Worm (Caenorhabditis elegans) whole organism, early embryonic: ENCODE data around the gene gop-1.

ENCODE experiments used
- B0310.2 ChIP-seq: sonication (generic microtip); optimal IDR thresholded peaks from 2 replicates; lab custom pipeline; 2016; ENCODE audit warnings: mild to moderate bottlenecking, missing genetic modification characterization, missing compliant biosample characterization
- F13C5.2 ChIP-seq: sonication (generic microtip); optimal IDR thresholded peaks from 2 replicates; lab custom pipeline; 2017; ENCODE audit warnings: mild to moderate bottlenecking, missing genetic modification characterization, inconsistent platforms, missing compliant biosample characterization
- aly-1 ChIP-seq: sonication (generic microtip); optimal IDR thresholded peaks from 2 replicates; lab custom pipeline; 2016; ENCODE audit warnings: missing genetic modification characterization, missing compliant biosample characterization
- ama-1 ChIP-seq: fragments of 150-350 bp; optimal IDR thresholded peaks from 2 replicates; lab custom pipeline; 2014
- ceh-13 ChIP-seq: fragments of 200-800 bp; sonication (Bioruptor generic); optimal IDR thresholded peaks from 2 replicates; lab custom pipeline; 2018; ENCODE audit warnings: mild to moderate bottlenecking, missing genetic modification characterization, missing compliant biosample characterization
- ceh-36 ChIP-seq: sonication (generic microtip); optimal IDR thresholded peaks from 2 replicates; lab custom pipeline; 2016; ENCODE audit warnings: missing genetic modification characterization, inconsistent platforms, missing compliant biosample characterization
- ets-7 ChIP-seq: sonication (generic microtip); optimal IDR thresholded peaks from 2 replicates; lab custom pipeline; 2016; ENCODE audit warnings: missing genotype, missing genetic modification characterization, missing compliant biosample characterization
- flt-1 ChIP-seq: fragments of 200-800 bp; sonication (Bioruptor generic); IDR thresholded peaks from 2 replicates; pipeline ENCODE4 v1.3.6; 2022; ENCODE audit warnings: missing genetic modification characterization, missing compliant biosample characterization
- hmbx-1 ChIP-seq: sonication (generic microtip); optimal IDR thresholded peaks from 2 replicates; lab custom pipeline; 2016; ENCODE audit warnings: mild to moderate bottlenecking, missing genetic modification characterization, missing compliant biosample characterization
- hmg-4 ChIP-seq: fragments of 200-800 bp; sonication (Bioruptor generic); optimal IDR thresholded peaks from 2 replicates; lab custom pipeline; 2018; ENCODE audit warnings: mild to moderate bottlenecking, missing genetic modification characterization, missing compliant biosample characterization
- hnd-1 ChIP-seq: sonication (generic microtip); optimal IDR thresholded peaks from 2 replicates; lab custom pipeline; 2016; ENCODE audit warnings: missing genetic modification characterization, missing compliant biosample characterization
- pes-1 ChIP-seq: fragments of 200-800 bp; sonication (Bioruptor generic); IDR thresholded peaks from 2 replicates; pipeline ENCODE4 v1.3.6; 2022; ENCODE audit warnings: missing genetic modification reagents, missing genetic modification characterization, missing compliant biosample characterization
- scrt-1 ChIP-seq: fragments of 200-800 bp; sonication (Bioruptor generic); IDR thresholded peaks from 2 replicates; pipeline ENCODE4 v1.3.6; 2022; ENCODE audit warnings: missing genetic modification characterization, missing compliant biosample characterization
- sea-1 ChIP-seq: fragments of 200-800 bp; sonication (Bioruptor generic); conservative IDR thresholded peaks from 2 replicates; pipeline ENCODE4 v1.3.6; 2022; ENCODE audit warnings: missing genetic modification characterization, missing compliant biosample characterization
- tbx-11 ChIP-seq: fragments of 200-800 bp; sonication (Bioruptor generic); IDR thresholded peaks from 2 replicates; pipeline ENCODE4 v1.3.6; 2022; ENCODE audit warnings: missing genetic modification characterization, missing compliant biosample characterization
- tbx-37 ChIP-seq: fragments of 200-800 bp; sonication (Bioruptor generic); conservative IDR thresholded peaks from 2 replicates; pipeline ENCODE4 v1.3.6; 2022; ENCODE audit warnings: missing genetic modification reagents, missing genetic modification characterization, missing compliant biosample characterization
- tra-4 ChIP-seq: sonication (generic microtip); optimal IDR thresholded peaks from 2 replicates; lab custom pipeline; 2017; ENCODE audit warnings: missing genetic modification characterization, missing compliant biosample characterization

Gene gop-1

DNA sequence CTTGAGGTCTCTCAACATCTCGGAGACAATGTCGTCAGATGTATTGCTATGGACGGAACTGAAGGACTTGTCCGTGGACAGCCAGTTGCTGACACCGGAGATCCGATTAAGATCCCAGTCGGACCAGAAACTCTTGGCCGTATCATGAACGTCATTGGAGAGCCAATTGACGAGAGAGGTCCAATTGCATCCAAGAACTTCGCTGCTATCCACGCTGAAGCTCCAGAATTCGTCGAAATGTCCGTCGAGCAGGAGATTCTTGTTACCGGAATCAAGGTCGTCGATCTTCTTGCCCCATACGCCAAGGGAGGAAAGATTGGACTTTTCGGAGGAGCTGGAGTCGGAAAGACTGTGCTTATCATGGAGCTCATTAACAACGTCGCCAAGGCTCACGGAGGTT is 25.4 kb upstream of the gop-1 start:
- no peak for TF ChIP-seq hmg-4 (GFP tag; lab: Kevin White, UChicago)
- no peak for TF ChIP-seq tbx-37 (GFP tag; lab: Robert Waterston, UW)
- no peak for TF ChIP-seq F13C5.2 (tag; lab: Kevin White, UChicago)
- TF ChIP-seq flt-1 (GFP tag; lab: Robert Waterston, UW): no peak
- TF ChIP-seq pes-1 (GFP tag; lab: Robert Waterston, UW): no peak
- TF ChIP-seq tbx-11 (GFP tag; lab: Robert Waterston, UW): no peak
- TF ChIP-seq aly-1 (tag; lab: Kevin White, UChicago): no peak
- no peak for TF ChIP-seq B0310.2 (tag; lab: Kevin White, UChicago)
- TF ChIP-seq ceh-36 (tag; lab: Kevin White, UChicago): no peak
- TF ChIP-seq sea-1 (GFP tag; lab: Robert Waterston, UW): no peak
- TF ChIP-seq scrt-1 (GFP tag; lab: Robert Waterston, UW): no peak
- TF ChIP-seq tra-4 (tag; lab: Kevin White, UChicago): no peak
- TF ChIP-seq hnd-1 (tag; lab: Kevin White, UChicago): no peak
- no peak for TF ChIP-seq ceh-13 (GFP tag; lab: Kevin White, UChicago)
- TF ChIP-seq ets-7 (tag; lab: Kevin White, UChicago): no peak
- no peak for TF ChIP-seq hmbx-1 (tag; lab: Kevin White, UChicago)
- no peak for TF ChIP-seq ama-1 (lab: Kevin White, UChicago)

DNA sequence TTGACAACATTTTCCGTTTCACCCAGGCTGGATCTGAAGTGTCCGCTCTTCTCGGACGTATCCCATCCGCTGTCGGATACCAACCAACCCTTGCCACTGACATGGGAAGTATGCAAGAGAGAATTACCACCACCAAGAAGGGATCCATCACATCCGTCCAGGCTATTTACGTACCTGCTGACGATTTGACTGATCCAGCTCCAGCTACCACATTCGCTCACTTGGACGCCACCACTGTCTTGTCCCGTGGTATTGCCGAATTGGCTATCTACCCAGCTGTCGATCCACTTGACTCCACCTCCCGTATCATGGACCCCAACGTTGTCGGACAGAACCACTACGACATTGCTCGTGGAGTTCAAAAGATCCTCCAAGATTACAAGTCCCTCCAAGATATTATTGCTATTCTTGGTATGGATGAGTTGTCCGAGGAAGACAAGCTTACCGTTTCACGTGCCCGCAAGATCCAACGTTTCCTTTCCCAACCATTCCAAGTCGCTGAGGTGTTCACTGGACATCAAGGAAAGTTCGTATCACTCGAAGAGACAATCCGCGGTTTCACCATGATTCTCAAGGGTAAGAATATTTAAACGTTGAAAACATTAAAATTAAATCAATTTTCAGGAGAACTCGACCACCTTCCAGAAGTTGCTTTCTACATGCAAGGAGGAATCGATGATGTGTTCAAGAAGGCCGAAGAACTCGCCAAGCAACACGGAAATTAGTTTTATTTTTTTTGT is 24.6 kb upstream of the gop-1 start:
- TF ChIP-seq hmg-4 (GFP tag; lab: Kevin White, UChicago): no peak
- no peak for TF ChIP-seq ets-7 (tag; lab: Kevin White, UChicago)
- TF ChIP-seq tra-4 (tag; lab: Kevin White, UChicago): no peak
- no peak for TF ChIP-seq scrt-1 (GFP tag; lab: Robert Waterston, UW)
- TF ChIP-seq hnd-1 (tag; lab: Kevin White, UChicago): no peak
- TF ChIP-seq flt-1 (GFP tag; lab: Robert Waterston, UW): no peak
- no peak for TF ChIP-seq hmbx-1 (tag; lab: Kevin White, UChicago)
- TF ChIP-seq ama-1 (lab: Kevin White, UChicago): no peak
- no peak for TF ChIP-seq tbx-11 (GFP tag; lab: Robert Waterston, UW)
- TF ChIP-seq sea-1 (GFP tag; lab: Robert Waterston, UW): no peak
- TF ChIP-seq F13C5.2 (tag; lab: Kevin White, UChicago): no peak
- TF ChIP-seq ceh-36 (tag; lab: Kevin White, UChicago): no peak

ce11 chrIII:5230415-5230814 is 23.8 kb upstream of the gop-1 start, which contains the start of gene prmt-5:
TSS of gene prmt-5 (plus strand) at chrIII:5230555.
- TF ChIP-seq tra-4 (tag; lab: Kevin White, UChicago) (no peak), ama-1 (lab: Kevin White, UChicago) (no peak), tbx-37 (GFP tag; lab: Robert Waterston, UW) (no peak), ceh-13 (GFP tag; lab: Kevin White, UChicago) (no peak), pes-1 (GFP tag; lab: Robert Waterston, UW) (no peak)

- TF ChIP-seq tbx-37 (GFP tag; lab: Robert Waterston, UW) (no peak), hmg-4 (GFP tag; lab: Kevin White, UChicago) (no peak), hnd-1 (tag; lab: Kevin White, UChicago) (no peak), F13C5.2 (tag; lab: Kevin White, UChicago) (no peak), hmbx-1 (tag; lab: Kevin White, UChicago) (no peak), pes-1 (GFP tag; lab: Robert Waterston, UW) (no peak), tbx-11 (GFP tag; lab: Robert Waterston, UW) (no peak), scrt-1 (GFP tag; lab: Robert Waterston, UW) (no peak), B0310.2 (tag; lab: Kevin White, UChicago) (no peak)
These were observed 21.1 kb upstream of the gop-1 start for ce11 chrIII:5233140-5233539.

DNA sequence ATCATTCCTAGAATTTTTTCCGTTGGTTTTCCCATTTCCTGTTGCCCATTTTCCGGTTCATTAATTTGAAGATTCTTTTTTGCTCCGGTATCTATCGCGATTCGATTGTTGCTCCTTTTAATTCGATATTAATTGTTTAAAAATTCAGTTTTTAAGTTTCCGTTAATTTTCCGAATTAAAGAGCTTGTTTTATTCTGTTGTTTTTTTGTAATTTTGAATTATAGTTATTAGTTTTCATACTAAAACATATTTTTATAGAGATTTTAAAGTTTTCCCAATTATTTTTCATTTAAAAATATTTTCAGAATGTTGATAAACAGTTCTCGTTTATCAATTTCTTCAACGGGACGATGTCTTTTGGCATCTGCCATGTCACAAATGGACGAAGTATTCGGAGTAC is 19.9 kb upstream of the gop-1 start, which contains the start of gene mrps-26:
Gene mrps-26 (plus strand): TSS at position 301 of the 400 bp plus-strand sequence.
- TF ChIP-seq ama-1 (lab: Kevin White, UChicago) (no peak), tbx-11 (GFP tag; lab: Robert Waterston, UW) (no peak), scrt-1 (GFP tag; lab: Robert Waterston, UW) (no peak), hmg-4 (GFP tag; lab: Kevin White, UChicago) (no peak), B0310.2 (tag; lab: Kevin White, UChicago) (no peak), tbx-37 (GFP tag; lab: Robert Waterston, UW) (no peak), flt-1 (GFP tag; lab: Robert Waterston, UW) (no peak), ets-7 (tag; lab: Kevin White, UChicago) (no peak), hnd-1 (tag; lab: Kevin White, UChicago) (no peak), hmbx-1 (tag; lab: Kevin White, UChicago) (no peak), tra-4 (tag; lab: Kevin White, UChicago) (no peak), aly-1 (tag; lab: Kevin White, UChicago) (no peak), pes-1 (GFP tag; lab: Robert Waterston, UW) (no peak), ceh-36 (tag; lab: Kevin White, UChicago) (no peak), ceh-13 (GFP tag; lab: Kevin White, UChicago) (no peak), F13C5.2 (tag; lab: Kevin White, UChicago) (no peak), sea-1 (GFP tag; lab: Robert Waterston, UW) (no peak)

ce11 chrIII:5236104-5236503 is 18.1 kb upstream of the gop-1 start, which contains the start of gene prx-10:
TSS of gene prx-10 (plus strand) at chrIII:5236404.
- TF ChIP-seq ama-1 (lab: Kevin White, UChicago) (no peak), ceh-36 (tag; lab: Kevin White, UChicago) (no peak), tra-4 (tag; lab: Kevin White, UChicago) (no peak), ceh-13 (GFP tag; lab: Kevin White, UChicago) (no peak), scrt-1 (GFP tag; lab: Robert Waterston, UW) (no peak), hnd-1 (tag; lab: Kevin White, UChicago) (no peak), tbx-37 (GFP tag; lab: Robert Waterston, UW) (no peak), flt-1 (GFP tag; lab: Robert Waterston, UW) (no peak), hmbx-1 (tag; lab: Kevin White, UChicago) (no peak), B0310.2 (tag; lab: Kevin White, UChicago) (no peak), pes-1 (GFP tag; lab: Robert Waterston, UW) (no peak)
